Worm (Caenorhabditis elegans): ENCODE measurements around the gene abl-1.
A peak's percentile ranks its signal among the peaks of the same experiment; 100 is the strongest.

The abl-1 gene

DNA sequence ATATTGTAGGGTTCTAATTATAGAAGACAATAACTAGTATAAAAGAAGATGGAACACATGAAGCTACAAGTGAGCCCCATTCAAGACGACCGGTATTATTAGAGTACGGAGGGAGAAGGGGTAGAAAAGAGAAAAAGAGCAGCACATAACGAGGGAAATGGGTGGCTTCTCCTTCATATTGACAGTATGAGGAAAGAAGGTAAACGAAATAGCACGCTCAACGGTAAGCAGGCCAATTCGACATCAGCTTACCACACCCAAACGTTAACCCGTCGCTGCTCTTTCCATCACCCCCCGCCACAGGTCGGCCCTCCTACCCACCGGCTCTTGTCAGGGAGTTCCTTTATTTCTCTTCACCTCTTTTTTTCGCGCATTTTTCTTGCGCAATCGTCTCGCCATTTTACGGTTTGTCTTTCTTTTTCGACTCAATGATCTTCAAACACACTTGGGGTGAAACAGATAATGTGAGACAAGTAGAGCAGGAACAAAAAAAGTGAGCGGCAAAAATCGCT, 5.3 kb downstream of the abl-1 start:
- TF ChIP-seq nhr-237 (tag; optimal IDR thresholded peaks at IDR 0.05) = no peak
- TF ChIP-seq F13H6.1 (tag; optimal IDR thresholded peaks at IDR 0.05) = peak; percentile 63

- no peak for TF ChIP-seq nhr-129 (tag; optimal IDR thresholded peaks at IDR 0.05)
- TF ChIP-seq unc-55 (GFP tag; optimal IDR thresholded peaks at IDR 0.05) = no peak
- TF ChIP-seq fos-1 (tag; optimal IDR thresholded peaks at IDR 0.05) = peak; percentile 90
Measured at ce11 chrX:10617815-10618214, 6.2 kb downstream of the abl-1 start.

DNA sequence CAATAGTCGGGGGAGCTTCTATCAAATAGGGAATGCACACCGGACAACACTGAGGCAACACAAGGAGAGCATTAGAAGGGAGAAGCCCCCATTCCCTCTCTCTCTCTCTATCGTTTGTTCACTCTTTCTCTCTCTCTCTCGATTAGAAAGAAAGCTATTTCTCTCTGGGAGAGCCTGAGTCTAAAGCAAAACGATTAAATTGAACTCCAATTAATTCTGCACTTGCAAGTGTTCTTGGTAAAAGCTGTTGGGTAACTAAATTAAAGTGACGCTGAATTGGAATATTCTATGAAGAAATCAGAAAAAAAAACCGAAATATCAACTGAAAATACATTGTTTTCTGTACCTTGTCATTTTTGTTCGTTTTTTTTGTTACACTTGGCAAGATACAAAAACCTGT, 8.0 kb downstream of the abl-1 start:
- TF ChIP-seq unc-55 (GFP tag; optimal IDR thresholded peaks at IDR 0.05) (peak; percentile 2), nhr-129 (tag; optimal IDR thresholded peaks at IDR 0.05) (peak; percentile 1), ceh-82 (tag; optimal IDR thresholded peaks at IDR 0.05) (no peak)

DNA sequence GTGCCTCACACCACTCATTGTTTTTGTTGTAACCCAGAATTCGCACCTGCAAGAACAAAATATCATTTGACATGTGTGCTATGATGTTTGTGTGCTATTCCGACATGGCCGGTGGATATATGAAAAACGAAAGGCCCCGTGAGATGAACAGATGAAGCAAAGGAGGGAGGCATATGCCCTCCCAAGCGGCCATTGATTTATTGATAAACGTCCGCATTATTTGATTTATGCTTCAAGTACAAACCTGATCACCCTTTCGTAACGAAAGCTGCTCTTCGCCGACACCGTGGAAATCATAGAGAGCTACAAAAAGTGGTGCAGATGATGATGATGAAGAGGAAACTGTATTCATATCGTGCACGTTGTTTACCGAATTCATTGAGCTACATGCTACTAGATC, 11.7 kb downstream of the abl-1 start:
- TF ChIP-seq unc-62 (GFP tag; optimal IDR thresholded peaks at IDR 0.05) (no peak), mbf-1 (tag; optimal IDR thresholded peaks at IDR 0.05) (no peak), zag-1 (tag; optimal IDR thresholded peaks at IDR 0.05) (no peak), elt-1 (tag; optimal IDR thresholded peaks at IDR 0.05) (no peak), egl-27 (tag; optimal IDR thresholded peaks at IDR 0.05) (no peak), unc-55 (GFP tag; optimal IDR thresholded peaks at IDR 0.05) (no peak), nhr-10 (tag; optimal IDR thresholded peaks at IDR 0.05) (no peak), blmp-1 (tag; optimal IDR thresholded peaks at IDR 0.05; ENCODE audit: insufficient read depth) (no peak), C34F6.9 (tag; optimal IDR thresholded peaks at IDR 0.05) (no peak), aly-2 (tag; optimal IDR thresholded peaks at IDR 0.05) (no peak), ztf-1 (GFP tag; conservative IDR thresholded peaks at IDR 0.05) (no peak), R02D3.7 (tag; optimal IDR thresholded peaks at IDR 0.05) (no peak), nhr-237 (tag; optimal IDR thresholded peaks at IDR 0.05) (no peak), peb-1 (tag; optimal IDR thresholded peaks at IDR 0.05) (no peak)

- TF ChIP-seq ztf-1 (GFP tag; conservative IDR thresholded peaks at IDR 0.05) = no peak
- TF ChIP-seq ama-1 (optimal IDR thresholded peaks at IDR 0.05) = no peak
- no peak for TF ChIP-seq Y55F3AM.14 (GFP tag; optimal IDR thresholded peaks at IDR 0.05)
- TF ChIP-seq nhr-21 (tag; optimal IDR thresholded peaks at IDR 0.05) = no peak
- no peak for TF ChIP-seq snpc-4 (tag; optimal IDR thresholded peaks at IDR 0.05)
- no peak for TF ChIP-seq ZK546.5 (tag; optimal IDR thresholded peaks at IDR 0.05)
- no peak for TF ChIP-seq ztf-4 (tag; optimal IDR thresholded peaks at IDR 0.05)
- no peak for TF ChIP-seq nhr-25 (tag; optimal IDR thresholded peaks at IDR 0.05)
- no peak for TF ChIP-seq elt-1 (tag; optimal IDR thresholded peaks at IDR 0.05)
- TF ChIP-seq R02D3.7 (tag; optimal IDR thresholded peaks at IDR 0.05) = no peak
- TF ChIP-seq mdl-1 (tag; optimal IDR thresholded peaks at IDR 0.05) = no peak
- TF ChIP-seq crh-2 (tag; optimal IDR thresholded peaks at IDR 0.05) = no peak
- TF ChIP-seq nhr-237 (tag; optimal IDR thresholded peaks at IDR 0.05) = no peak
- TF ChIP-seq unc-62 (GFP tag; optimal IDR thresholded peaks at IDR 0.05) = no peak
- no peak for TF ChIP-seq aly-2 (tag; optimal IDR thresholded peaks at IDR 0.05)
Measured at ce11 chrX:10609878-10610277, 14.1 kb downstream of the abl-1 start.

- no peak for TF ChIP-seq Y55F3AM.14 (GFP tag; optimal IDR thresholded peaks at IDR 0.05)
- TF ChIP-seq ztf-4 (tag; optimal IDR thresholded peaks at IDR 0.05) = no peak
- TF ChIP-seq ama-1 (optimal IDR thresholded peaks at IDR 0.05) = no peak
- TF ChIP-seq gmeb-1 (tag; optimal IDR thresholded peaks at IDR 0.05) = no peak
- TF ChIP-seq nhr-21 (tag; optimal IDR thresholded peaks at IDR 0.05) = no peak
- no peak for TF ChIP-seq nhr-77 (tag; optimal IDR thresholded peaks at IDR 0.05)
Measured at ce11 chrX:10604386-10604785, 19.6 kb downstream of the abl-1 start, which contains the start of gene flp-19. TSS of gene flp-19 (plus strand) at chrX:10604686.

- peak; percentile 25 for TF ChIP-seq blmp-1 (tag; optimal IDR thresholded peaks at IDR 0.05; ENCODE audit: insufficient read depth)
- TF ChIP-seq mdl-1 (tag; optimal IDR thresholded peaks at IDR 0.05) = no peak
- TF ChIP-seq lsy-2 (tag; optimal IDR thresholded peaks at IDR 0.05) = peak in 1 of 2 experiments; percentile 21
- peak; percentile 62 for TF ChIP-seq crh-2 (tag; optimal IDR thresholded peaks at IDR 0.05)
- TF ChIP-seq fos-1 (tag; optimal IDR thresholded peaks at IDR 0.05) = peak; percentile 71
- TF ChIP-seq nhr-21 (tag; optimal IDR thresholded peaks at IDR 0.05) = peak; percentile 18
- TF ChIP-seq sma-3 (GFP tag; optimal IDR thresholded peaks at IDR 0.05) = peak; percentile 26
- peak; percentile 43 for TF ChIP-seq mab-5 (tag; optimal IDR thresholded peaks at IDR 0.05)
- peak; percentile 22 for TF ChIP-seq nhr-129 (tag; optimal IDR thresholded peaks at IDR 0.05)
- peak; percentile 63 for TF ChIP-seq nhr-25 (tag; optimal IDR thresholded peaks at IDR 0.05)
- TF ChIP-seq R02D3.7 (tag; optimal IDR thresholded peaks at IDR 0.05) = no peak
Measured at ce11 chrX:10599719-10600155, 24.3 kb downstream of the abl-1 start.
